Fruit fly (Drosophila melanogaster): ENCODE data around the gene ph-p.

- TF ChIP-seq CTCF (optimal IDR thresholded peaks at IDR 0.05) (no peak), CG8478 (optimal IDR thresholded peaks at IDR 0.05) (no peak)
These were observed 40.6 kb upstream of the ph-p start, which contains the start of gene Cyp4ae1 for dm6 chrX:2178802-2179201.
